Fruit fly (Drosophila melanogaster): ENCODE measurements around the gene gskt.

DNA sequence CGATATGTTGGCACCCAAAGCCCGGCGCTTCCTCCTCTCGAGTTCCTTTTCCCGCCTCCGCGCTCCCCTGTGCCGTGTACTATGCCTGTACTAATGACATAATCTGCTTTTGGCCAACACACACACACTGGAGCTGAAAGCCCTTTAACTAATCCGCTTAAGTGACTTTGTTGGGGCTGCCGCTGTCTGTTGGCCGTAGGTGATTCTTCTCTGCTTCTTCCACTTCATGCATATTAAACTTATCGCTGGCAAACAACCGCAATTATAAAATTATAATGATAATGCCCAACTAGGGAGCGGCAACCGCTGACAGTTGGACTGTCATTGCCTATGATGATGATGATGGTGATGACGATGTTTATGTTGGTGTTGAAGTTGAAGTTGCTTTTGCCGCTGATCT is 32.4 kb upstream of the gskt start:
- TF ChIP-seq Myc (optimal IDR thresholded peaks at IDR 0.05) (no peak), h (optimal IDR thresholded peaks at IDR 0.05) (no peak), psq (optimal IDR thresholded peaks at IDR 0.05) (no peak), Sin3A (optimal IDR thresholded peaks at IDR 0.05) (no peak), ttk (optimal IDR thresholded peaks at IDR 0.05) (no peak)

Data from Kc167 (cell line).